Worm (Caenorhabditis elegans) whole organism, mixed stage, embryonic: ENCODE data around the gene T02G5.15.

ENCODE experiments used
- blmp-1 ChIP-seq: fragments of 150-350 bp; optimal IDR thresholded peaks from 2 replicates; lab custom pipeline; 2014; ENCODE audit warnings: missing biosample characterization, missing genetic modification characterization
- ceh-39 ChIP-seq: fragments of 150-350 bp; optimal IDR thresholded peaks from 2 replicates; lab custom pipeline; 2014; ENCODE audit warnings: missing biosample characterization, missing genetic modification characterization
- elt-1 ChIP-seq: sonication (generic microtip); optimal IDR thresholded peaks from 2 replicates; lab custom pipeline; 2017; ENCODE audit warnings: missing genetic modification characterization, mild to moderate bottlenecking, missing compliant biosample characterization, antibody characterized with exemption, moderate library complexity, borderline replicate concordance; ENCODE audit not compliant: insufficient read depth
- flh-1 ChIP-seq: fragments of 200-800 bp; sonication (Bioruptor generic); optimal IDR thresholded peaks from 2 replicates; lab custom pipeline; 2018; ENCODE audit warnings: mild to moderate bottlenecking, missing genetic modification characterization, moderate library complexity, missing compliant biosample characterization
- ham-2 ChIP-seq: fragments of 200-800 bp; sonication (Bioruptor generic); optimal IDR thresholded peaks from 2 replicates; lab custom pipeline; 2018; ENCODE audit warnings: mild to moderate bottlenecking, missing genetic modification characterization, missing compliant biosample characterization
- mep-1 ChIP-seq: fragments of 150-350 bp; optimal IDR thresholded peaks from 2 replicates; lab custom pipeline; 2017; ENCODE audit warnings: missing biosample characterization, missing genetic modification reagents, missing genetic modification characterization, inconsistent platforms
- nhr-237 ChIP-seq: fragments of 150-350 bp; optimal IDR thresholded peaks from 2 replicates; lab custom pipeline; 2014; ENCODE audit warnings: missing biosample characterization, missing genetic modification characterization
- nhr-76 ChIP-seq: sonication (generic microtip); optimal IDR thresholded peaks from 2 replicates; lab custom pipeline; 2017; ENCODE audit warnings: missing biosample characterization, missing genetic modification characterization
- pha-4 ChIP-seq: fragments of 150-350 bp; optimal IDR thresholded peaks from 2 replicates; lab custom pipeline; 2018; ENCODE audit warnings: missing biosample characterization, missing genetic modification reagents, missing genetic modification characterization
- snpc-4 ChIP-seq: fragments of 150-350 bp; optimal IDR thresholded peaks from 2 replicates; lab custom pipeline; 2014; ENCODE audit warnings: missing biosample characterization, missing genetic modification characterization
- sptf-1 ChIP-seq: sonication (generic microtip); optimal IDR thresholded peaks from 2 replicates; lab custom pipeline; 2017; ENCODE audit warnings: mild to moderate bottlenecking, missing genetic modification characterization, moderate library complexity, missing compliant biosample characterization
- unc-39 ChIP-seq: fragments of 150-350 bp; optimal IDR thresholded peaks from 2 replicates; lab custom pipeline; 2014; ENCODE audit warnings: missing biosample characterization, missing genetic modification characterization
- unc-62 ChIP-seq: fragments of 150-350 bp; optimal IDR thresholded peaks from 2 replicates; lab custom pipeline; 2014; ENCODE audit warnings: missing biosample characterization, missing genetic modification reagents, missing genetic modification characterization
- ztf-11 ChIP-seq: fragments of 150-350 bp; optimal IDR thresholded peaks from 2 replicates; lab custom pipeline; 2014; ENCODE audit warnings: missing biosample characterization, missing genetic modification characterization

DNA sequence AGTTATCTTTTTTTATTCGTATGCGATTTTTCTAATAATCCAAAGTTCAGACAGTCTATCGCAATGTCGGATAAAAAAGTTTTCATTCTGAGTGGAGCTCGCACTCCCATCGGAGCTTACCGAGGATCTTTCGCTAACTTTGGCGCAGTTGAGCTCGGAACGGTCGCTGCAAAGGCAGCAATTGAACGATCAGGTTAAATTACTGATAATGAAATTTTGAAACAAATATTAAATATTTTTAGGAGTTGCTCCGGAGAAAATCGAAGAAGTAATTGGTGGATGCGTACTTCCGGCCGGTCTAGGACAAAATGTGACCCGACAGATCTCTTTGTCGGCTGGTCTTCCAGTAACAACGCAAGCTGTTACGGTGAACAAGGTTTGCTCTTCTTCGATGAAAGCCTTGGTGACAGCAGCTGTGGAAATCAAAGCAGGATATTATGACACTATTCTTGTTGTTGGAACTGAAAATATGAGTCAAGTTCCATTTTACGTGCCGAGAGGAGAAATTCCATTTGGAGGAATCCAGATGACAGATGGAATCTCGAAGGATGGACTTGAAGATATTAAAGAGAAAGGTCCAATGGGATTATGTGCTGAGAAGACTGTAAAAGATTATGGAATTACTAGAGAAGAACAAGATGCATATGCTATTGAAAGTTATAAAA is 8.4 kb upstream of the T02G5.15 start, which contains the start of gene T02G5.7:
- TF ChIP-seq pha-4 (tag; lab: Kevin White, UChicago) (no peak), sptf-1 (tag; lab: Kevin White, UChicago) (no peak), blmp-1 (tag; lab: Kevin White, UChicago) (no peak), snpc-4 (tag; lab: Kevin White, UChicago) (no peak), unc-62 (no peak), flh-1 (GFP tag; lab: Kevin White, UChicago) (no peak), nhr-76 (tag; lab: Kevin White, UChicago) (no peak), unc-39 (tag; lab: Kevin White, UChicago) (no peak), nhr-237 (tag; lab: Kevin White, UChicago) (no peak), elt-1 (tag; lab: Kevin White, UChicago) (no peak), mep-1 (tag; lab: Kevin White, UChicago) (no peak), ceh-39 (tag; lab: Kevin White, UChicago) (no peak), ztf-11 (tag; lab: Kevin White, UChicago) (no peak), ham-2 (GFP tag; lab: Kevin White, UChicago) (no peak)
